Worm (Caenorhabditis elegans) whole organism, L3 larva: ENCODE measurements around the gene Y46G5A.23.

Source experiments
- ZK546.5 ChIP-seq: sonication (generic microtip); optimal IDR thresholded peaks from 2 replicates; lab custom pipeline; 2017; ENCODE audit warnings: missing biosample characterization, missing genetic modification characterization
- aly-2 ChIP-seq: fragments of 150-350 bp; optimal IDR thresholded peaks from 2 replicates; lab custom pipeline; 2014; ENCODE audit warnings: missing biosample characterization, missing genetic modification characterization
- ama-1 ChIP-seq: fragments of 150-350 bp; optimal IDR thresholded peaks from 2 replicates; lab custom pipeline; 2018
- ceh-16 ChIP-seq: sonication (generic microtip); optimal IDR thresholded peaks from 2 replicates; lab custom pipeline; 2017; ENCODE audit warnings: missing biosample characterization, missing genetic modification characterization
- ceh-28 ChIP-seq: fragments of 150-350 bp; optimal IDR thresholded peaks from 2 replicates; lab custom pipeline; 2014; ENCODE audit warnings: missing biosample characterization, missing genetic modification reagents, missing genetic modification characterization
- ceh-9 ChIP-seq: sonication (generic microtip); optimal IDR thresholded peaks from 2 replicates; lab custom pipeline; 2018; ENCODE audit warnings: missing biosample characterization, missing genetic modification characterization
- daf-12 ChIP-seq: fragments of 150-350 bp; optimal IDR thresholded peaks from 2 replicates; lab custom pipeline; 2014; ENCODE audit warnings: missing biosample characterization, missing genetic modification reagents, missing genetic modification characterization
- egl-27 ChIP-seq: sonication (generic microtip); optimal IDR thresholded peaks from 4 replicates; lab custom pipeline; 2017; ENCODE audit warnings: missing biosample characterization, missing genetic modification reagents, missing genetic modification characterization
- elt-1 ChIP-seq: fragments of 150-350 bp; optimal IDR thresholded peaks from 2 replicates; lab custom pipeline; 2014; ENCODE audit warnings: missing biosample characterization, missing genetic modification characterization
- elt-2 ChIP-seq: sonication (generic microtip); optimal IDR thresholded peaks from 2 replicates; lab custom pipeline; 2016; ENCODE audit warnings: missing genetic modification reagents, mild to moderate bottlenecking, missing genetic modification characterization, missing compliant biosample characterization
- elt-3 ChIP-seq, 3 experiments: fragments of 150-350 bp in 1 of 3; sonication (generic microtip) in 2 of 3; optimal IDR thresholded peaks; 2 replicates in 2 of 3; 4 replicates in 1 of 3; lab custom pipeline; 2014 to 2017; ENCODE audit warnings: missing biosample characterization in 3 of 3, missing genetic modification characterization in 3 of 3
- eor-1 ChIP-seq, 2 experiments: fragments of 150-350 bp; optimal IDR thresholded peaks; 2 replicates each; lab custom pipeline; 2014 to 2018; ENCODE audit warnings: missing biosample characterization in 2 of 2, missing genetic modification characterization in 2 of 2
- fkh-2 ChIP-seq: fragments of 150-350 bp; optimal IDR thresholded peaks from 2 replicates; lab custom pipeline; 2014; ENCODE audit warnings: missing biosample characterization, missing genetic modification reagents, missing genetic modification characterization
- fos-1 ChIP-seq: fragments of 150-350 bp; optimal IDR thresholded peaks from 2 replicates; lab custom pipeline; 2014; ENCODE audit warnings: missing biosample characterization, missing genetic modification characterization
- hmg-11 ChIP-seq: sonication (generic microtip); optimal IDR thresholded peaks from 2 replicates; lab custom pipeline; 2016; ENCODE audit warnings: missing genetic modification characterization, missing compliant biosample characterization
- lin-15B ChIP-seq: fragments of 150-350 bp; optimal IDR thresholded peaks from 2 replicates; lab custom pipeline; 2014; ENCODE audit warnings: missing biosample characterization, missing genetic modification characterization
- lin-39 ChIP-seq: fragments of 150-350 bp; optimal IDR thresholded peaks from 2 replicates; lab custom pipeline; 2018; ENCODE audit warnings: missing biosample characterization, missing genetic modification reagents, missing genetic modification characterization
- lsy-12 ChIP-seq: sonication (generic microtip); optimal IDR thresholded peaks from 2 replicates; lab custom pipeline; 2016; ENCODE audit warnings: mild to moderate bottlenecking, missing genetic modification characterization, missing compliant biosample characterization
- mdl-1 ChIP-seq: fragments of 150-350 bp; optimal IDR thresholded peaks from 2 replicates; lab custom pipeline; 2014; ENCODE audit warnings: missing biosample characterization, missing genetic modification characterization
- nhr-11 ChIP-seq: fragments of 150-350 bp; optimal IDR thresholded peaks from 2 replicates; lab custom pipeline; 2014; ENCODE audit warnings: missing biosample characterization, missing genetic modification characterization
- nhr-12 ChIP-seq: fragments of 150-350 bp; optimal IDR thresholded peaks from 2 replicates; lab custom pipeline; 2014; ENCODE audit warnings: missing biosample characterization, missing genetic modification characterization
- nhr-23 ChIP-seq: fragments of 150-350 bp; optimal IDR thresholded peaks from 2 replicates; lab custom pipeline; 2014; ENCODE audit warnings: missing biosample characterization, missing genetic modification reagents, missing genetic modification characterization
- nhr-28 ChIP-seq: fragments of 150-350 bp; optimal IDR thresholded peaks from 2 replicates; lab custom pipeline; 2014; ENCODE audit warnings: missing biosample characterization, missing genetic modification characterization
- nhr-67 ChIP-seq: fragments of 150-350 bp; optimal IDR thresholded peaks from 2 replicates; lab custom pipeline; 2014; ENCODE audit warnings: missing biosample characterization, missing genetic modification characterization
- nhr-76 ChIP-seq: fragments of 150-350 bp; sonication (generic microtip); optimal IDR thresholded peaks from 5 replicates; lab custom pipeline; 2014; ENCODE audit warnings: missing biosample characterization, missing genetic modification characterization
- nhr-77 ChIP-seq: fragments of 150-350 bp; optimal IDR thresholded peaks from 2 replicates; lab custom pipeline; 2014; ENCODE audit warnings: missing biosample characterization, missing genetic modification characterization
- pha-4 ChIP-seq: fragments of 150-350 bp; optimal IDR thresholded peaks from 2 replicates; lab custom pipeline; 2014; ENCODE audit warnings: missing biosample characterization, missing genetic modification reagents, missing genetic modification characterization
- pqm-1 ChIP-seq: fragments of 150-350 bp; optimal IDR thresholded peaks from 2 replicates; lab custom pipeline; 2017; ENCODE audit warnings: missing biosample characterization, missing genetic modification characterization, inconsistent platforms
- tbx-2 ChIP-seq: sonication (generic microtip); optimal IDR thresholded peaks from 2 replicates; lab custom pipeline; 2016; ENCODE audit warnings: mild to moderate bottlenecking, missing genetic modification characterization, missing compliant biosample characterization
- unc-39 ChIP-seq: sonication (generic microtip); optimal IDR thresholded peaks from 4 replicates; lab custom pipeline; 2017; ENCODE audit warnings: missing biosample characterization, missing genetic modification characterization
- unc-62 ChIP-seq: fragments of 150-350 bp; sonication (generic microtip); optimal IDR thresholded peaks from 4 replicates; lab custom pipeline; 2014; ENCODE audit warnings: missing biosample characterization, missing genetic modification reagents, missing genetic modification characterization
- zag-1 ChIP-seq: fragments of 150-350 bp; optimal IDR thresholded peaks from 2 replicates; lab custom pipeline; 2014; ENCODE audit warnings: missing biosample characterization, missing genetic modification characterization
- ztf-11 ChIP-seq: fragments of 150-350 bp; optimal IDR thresholded peaks from 2 replicates; lab custom pipeline; 2014; ENCODE audit warnings: missing biosample characterization, missing genetic modification characterization
- ztf-4 ChIP-seq: fragments of 150-350 bp; optimal IDR thresholded peaks from 2 replicates; lab custom pipeline; 2014; ENCODE audit warnings: missing biosample characterization, missing genetic modification characterization

The Y46G5A.23 gene

ce11 chrII:12813253-12813652 lies 15.5 kb downstream of the Y46G5A.23 start:
- no peak for TF ChIP-seq nhr-67 (tag; lab: Kevin White, UChicago)
- TF ChIP-seq tbx-2 (tag; lab: Kevin White, UChicago) = no peak
- no peak for TF ChIP-seq lin-39

ce11 chrII:12810709-12811108 lies 18.1 kb downstream of the Y46G5A.23 start, which contains the start of gene Y46G5A.20:
Gene Y46G5A.20, plus strand, starts transcription at chrII:12811009.
- TF ChIP-seq fos-1 (tag; lab: Kevin White, UChicago) (no peak), elt-2 (tag; lab: Kevin White, UChicago) (peak; percentile 9), pha-4 (tag; lab: Kevin White, UChicago) (peak; percentile 14), fkh-2 (no peak), elt-1 (tag; lab: Kevin White, UChicago) (no peak), pqm-1 (tag; lab: Kevin White, UChicago) (peak; percentile 5)

ce11 chrII:12809725-12810124 lies 19.0 kb downstream of the Y46G5A.23 start:
- TF ChIP-seq nhr-12 (tag; lab: Kevin White, UChicago) (no peak), ceh-9 (tag; lab: Kevin White, UChicago) (no peak), nhr-11 (no peak), unc-39 (no peak), ztf-11 (tag; lab: Kevin White, UChicago) (no peak), mdl-1 (tag; lab: Kevin White, UChicago) (no peak), pqm-1 (tag; lab: Kevin White, UChicago) (no peak), nhr-76 (tag; lab: Kevin White, UChicago) (no peak), ama-1 (lab: Kevin White, UChicago) (no peak), pha-4 (tag; lab: Kevin White, UChicago) (no peak), elt-2 (tag; lab: Kevin White, UChicago) (no peak)

- no peak for TF ChIP-seq elt-1 (tag; lab: Kevin White, UChicago)
- no peak for TF ChIP-seq nhr-28 (tag; lab: Kevin White, UChicago)
- TF ChIP-seq lsy-12 (tag; lab: Kevin White, UChicago) = no peak
- TF ChIP-seq elt-2 (tag; lab: Kevin White, UChicago) = no peak
- TF ChIP-seq aly-2 (tag; lab: Kevin White, UChicago) = no peak
- no peak for TF ChIP-seq ztf-4 (tag; lab: Kevin White, UChicago)
- no peak for TF ChIP-seq ZK546.5 (tag; lab: Kevin White, UChicago)
- TF ChIP-seq nhr-67 (tag; lab: Kevin White, UChicago) = no peak
- no peak for TF ChIP-seq nhr-12 (tag; lab: Kevin White, UChicago)
- TF ChIP-seq unc-62 (GFP tag; lab: Kevin White, UChicago) = no peak
- no peak for TF ChIP-seq ceh-16 (tag; lab: Kevin White, UChicago)
- no peak for TF ChIP-seq daf-12 (tag; lab: Kevin White, UChicago)
- TF ChIP-seq elt-3 (tag; optimal IDR thresholded peaks at IDR 0.05; lab: Kevin White, UChicago) = no peak
- no peak for TF ChIP-seq nhr-23 (tag; lab: Kevin White, UChicago)
- no peak for TF ChIP-seq nhr-77
- no peak for TF ChIP-seq ceh-28 (tag; lab: Kevin White, UChicago)
These were observed 20.0 kb downstream of the Y46G5A.23 start for ce11 chrII:12808746-12809145.

ce11 chrII:12806602-12807182 lies 22.1 kb downstream of the Y46G5A.23 start, which contains the start of gene spds-1:
Gene spds-1, plus strand, starts transcription at chrII:12806899.
- no peak for TF ChIP-seq ama-1 (lab: Kevin White, UChicago)
- no peak for TF ChIP-seq zag-1 (tag; lab: Kevin White, UChicago)
- TF ChIP-seq ceh-9 (tag; lab: Kevin White, UChicago) = no peak
- no peak for TF ChIP-seq lin-15B (tag; lab: Kevin White, UChicago)
- no peak for TF ChIP-seq nhr-67 (tag; lab: Kevin White, UChicago)
- no peak for TF ChIP-seq ZK546.5 (tag; lab: Kevin White, UChicago)
- TF ChIP-seq daf-12 (tag; lab: Kevin White, UChicago) = no peak
- TF ChIP-seq ceh-16 (tag; lab: Kevin White, UChicago) = no peak
- no peak for TF ChIP-seq ceh-28 (tag; lab: Kevin White, UChicago)
- no peak for TF ChIP-seq elt-1 (tag; lab: Kevin White, UChicago)
- peak; percentile 28 for TF ChIP-seq pqm-1 (tag; lab: Kevin White, UChicago)
- TF ChIP-seq egl-27 (tag; lab: Kevin White, UChicago) = no peak
- TF ChIP-seq lin-39 = no peak
- no peak for TF ChIP-seq eor-1 (tag; optimal IDR thresholded peaks at IDR 0.05; lab: Kevin White, UChicago)
- peak; percentile 59 for TF ChIP-seq elt-2 (tag; lab: Kevin White, UChicago)
- no peak for TF ChIP-seq hmg-11
